Worm (Caenorhabditis elegans) whole organism, L4 larva: Measurements from ENCODE around the gene ZK1240.1.

ENCODE experiments used
- T26A8.4 ChIP-seq: fragments of 200-800 bp; sonication (Bioruptor generic); IDR thresholded peaks from 2 replicates; pipeline ENCODE4 v1.3.6; 2022; ENCODE audit warnings: missing genetic modification characterization, missing compliant biosample characterization
- Y75B8A.6 ChIP-seq: fragments of 200-800 bp; sonication (Bioruptor generic); IDR thresholded peaks from 2 replicates; pipeline ENCODE4 v1.3.6; 2022; ENCODE audit warnings: missing genetic modification reagents, missing genetic modification characterization, missing compliant biosample characterization
- ZK337.2 ChIP-seq: fragments of 200-800 bp; sonication (Bioruptor generic); IDR thresholded peaks from 2 replicates; pipeline ENCODE4 v1.3.6; 2022; ENCODE audit warnings: missing genetic modification reagents, missing genetic modification characterization, missing compliant biosample characterization
- aha-1 ChIP-seq: fragments of 150-350 bp; peaks from one replicate; lab custom pipeline; 2014; ENCODE audit warnings: missing biosample characterization, missing genetic modification characterization
- attf-4 ChIP-seq: sonication (generic microtip); optimal IDR thresholded peaks from 3 replicates; lab custom pipeline; 2017; ENCODE audit warnings: missing biosample characterization, missing genetic modification characterization
- ceh-44 ChIP-seq: fragments of 200-800 bp; sonication (Bioruptor generic); IDR thresholded peaks from 2 replicates; pipeline ENCODE4 v1.3.6; 2022; ENCODE audit warnings: missing genetic modification reagents, missing genetic modification characterization, missing compliant biosample characterization
- dmd-8 ChIP-seq: fragments of 200-800 bp; sonication (Bioruptor generic); IDR thresholded peaks from 2 replicates; pipeline ENCODE4 v1.3.6; 2022; ENCODE audit warnings: missing genetic modification characterization, missing compliant biosample characterization
- dmd-9 ChIP-seq: fragments of 200-800 bp; sonication (Bioruptor generic); IDR thresholded peaks from 2 replicates; pipeline ENCODE4 v1.3.6; 2022; ENCODE audit warnings: missing genetic modification reagents, missing genetic modification characterization, missing compliant biosample characterization
- duxl-1 ChIP-seq: sonication (generic microtip); optimal IDR thresholded peaks from 2 replicates; lab custom pipeline; 2016; ENCODE audit warnings: mild to moderate bottlenecking, missing genetic modification characterization, moderate library complexity, missing compliant biosample characterization; ENCODE audit not compliant: poor library complexity
- fkh-10 ChIP-seq: fragments of 150-350 bp; optimal IDR thresholded peaks from 2 replicates; lab custom pipeline; 2014; ENCODE audit warnings: missing biosample characterization, missing genetic modification reagents, missing genetic modification characterization
- fos-1 ChIP-seq: fragments of 150-350 bp; optimal IDR thresholded peaks from 2 replicates; lab custom pipeline; 2014; ENCODE audit warnings: missing biosample characterization, missing genetic modification characterization
- gei-8 ChIP-seq: fragments of 200-800 bp; sonication (Bioruptor generic); optimal IDR thresholded peaks from 2 replicates; lab custom pipeline; 2018; ENCODE audit warnings: mild to moderate bottlenecking, missing genetic modification characterization, missing compliant biosample characterization
- hif-1 ChIP-seq, 2 experiments: sonication (generic microtip); optimal IDR thresholded peaks; 2 replicates each; lab custom pipeline; 2016 to 2017; ENCODE audit warnings: missing compliant biosample characterization in 2 of 2, missing genetic modification characterization in 2 of 2, missing genetic modification reagents in 2 of 2, missing genotype in 2 of 2, mild to moderate bottlenecking in 1 of 2
- hmg-1.1 ChIP-seq: fragments of 200-800 bp; sonication (Bioruptor generic); IDR thresholded peaks from 2 replicates; pipeline ENCODE4 v1.3.6; 2022; ENCODE audit warnings: missing genetic modification reagents, missing genetic modification characterization, missing compliant biosample characterization
- jun-1 ChIP-seq: fragments of 150-350 bp; optimal IDR thresholded peaks from 2 replicates; lab custom pipeline; 2014; ENCODE audit warnings: missing biosample characterization, missing genetic modification reagents, missing genetic modification characterization
- lim-7 ChIP-seq: fragments of 200-800 bp; sonication (Bioruptor generic); IDR thresholded peaks from 2 replicates; pipeline ENCODE4 v1.3.6; 2022; ENCODE audit warnings: missing genetic modification characterization, missing compliant biosample characterization
- lin-1 ChIP-seq: fragments of 200-800 bp; sonication (Bioruptor generic); IDR thresholded peaks from 2 replicates; pipeline ENCODE4 v1.3.6; 2022; ENCODE audit warnings: missing genetic modification reagents, missing genetic modification characterization, missing compliant biosample characterization
- lin-29 ChIP-seq: fragments of 200-800 bp; sonication (Bioruptor generic); IDR thresholded peaks from 2 replicates; pipeline ENCODE4 v1.3.6; 2022; ENCODE audit warnings: missing genetic modification reagents, missing genetic modification characterization, missing compliant biosample characterization
- lin-38 ChIP-seq: fragments of 200-800 bp; sonication (Bioruptor generic); IDR thresholded peaks from 2 replicates; pipeline ENCODE4 v1.3.6; 2022; ENCODE audit warnings: missing genetic modification reagents, missing genetic modification characterization, missing compliant biosample characterization
- madf-9 ChIP-seq: fragments of 200-800 bp; sonication (Bioruptor generic); conservative IDR thresholded peaks from 2 replicates; pipeline ENCODE4 v1.3.6; 2022; ENCODE audit warnings: missing genetic modification reagents, missing genetic modification characterization, missing compliant biosample characterization
- mdl-1 ChIP-seq, 2 experiments: fragments of 150-350 bp in 1 of 2; sonication (generic microtip) in 1 of 2; optimal IDR thresholded peaks; 2 replicates each; lab custom pipeline; 2014 to 2017; ENCODE audit warnings: missing biosample characterization in 2 of 2, missing genetic modification characterization in 2 of 2
- mdt-29 ChIP-seq: fragments of 200-800 bp; sonication (Bioruptor generic); IDR thresholded peaks from 2 replicates; pipeline ENCODE4 v1.3.6; 2022; ENCODE audit warnings: missing genetic modification reagents, missing genetic modification characterization, missing compliant biosample characterization
- mep-1 ChIP-seq: fragments of 150-350 bp; sonication (generic microtip); optimal IDR thresholded peaks from 3 replicates; lab custom pipeline; 2014; ENCODE audit warnings: missing biosample characterization, missing genetic modification characterization
- nhr-10 ChIP-seq: fragments of 150-350 bp; optimal IDR thresholded peaks from 2 replicates; lab custom pipeline; 2014; ENCODE audit warnings: missing biosample characterization, missing genetic modification characterization
- nhr-102 ChIP-seq: sonication (generic microtip); optimal IDR thresholded peaks from 2 replicates; lab custom pipeline; 2016; ENCODE audit warnings: mild to moderate bottlenecking, missing genetic modification characterization, moderate library complexity, missing compliant biosample characterization
- nhr-25 ChIP-seq: sonication (generic microtip); optimal IDR thresholded peaks from 2 replicates; lab custom pipeline; 2017; ENCODE audit warnings: missing genetic modification characterization, mild to moderate bottlenecking, missing compliant biosample characterization, antibody characterized with exemption, moderate library complexity, borderline replicate concordance; ENCODE audit not compliant: insufficient read depth
- nhr-28 ChIP-seq: fragments of 150-350 bp; optimal IDR thresholded peaks from 2 replicates; lab custom pipeline; 2014; ENCODE audit warnings: missing biosample characterization, missing genetic modification characterization
- nhr-48 ChIP-seq: sonication (generic microtip); optimal IDR thresholded peaks from 2 replicates; lab custom pipeline; 2016; ENCODE audit warnings: mild to moderate bottlenecking, missing genetic modification characterization, missing compliant biosample characterization
- rbr-2 ChIP-seq: sonication (generic microtip); optimal IDR thresholded peaks from 2 replicates; lab custom pipeline; 2016; ENCODE audit warnings: missing genotype, missing genetic modification characterization, missing compliant biosample characterization
- saeg-2 ChIP-seq: fragments of 200-800 bp; sonication (Bioruptor generic); IDR thresholded peaks from 2 replicates; pipeline ENCODE4 v1.3.6; 2022; ENCODE audit warnings: missing genetic modification reagents, missing genetic modification characterization, missing compliant biosample characterization
- set-16 ChIP-seq: fragments of 200-800 bp; sonication (Bioruptor generic); IDR thresholded peaks from 2 replicates; pipeline ENCODE4 v1.3.6; 2022; ENCODE audit warnings: missing genetic modification reagents, missing genetic modification characterization, missing compliant biosample characterization
- skn-1 ChIP-seq: fragments of 150-350 bp; optimal IDR thresholded peaks from 2 replicates; lab custom pipeline; 2014; ENCODE audit warnings: missing biosample characterization, missing genetic modification characterization
- snpc-1.2 ChIP-seq: fragments of 200-800 bp; sonication (Bioruptor generic); IDR thresholded peaks from 2 replicates; pipeline ENCODE4 v1.3.6; 2022; ENCODE audit warnings: missing genetic modification reagents, missing genetic modification characterization, missing compliant biosample characterization
- spr-1 ChIP-seq: sonication (generic microtip); optimal IDR thresholded peaks from 2 replicates; lab custom pipeline; 2016; ENCODE audit warnings: mild to moderate bottlenecking, missing genetic modification characterization, missing compliant biosample characterization
- tra-1 ChIP-seq: fragments of 200-800 bp; sonication (Bioruptor generic); IDR thresholded peaks from 2 replicates; pipeline ENCODE4 v1.3.6; 2022; ENCODE audit warnings: missing genetic modification reagents, missing genetic modification characterization, missing compliant biosample characterization
- unc-62 ChIP-seq, 3 experiments: fragments of 150-350 bp in 1 of 3; sonication (generic microtip); optimal IDR thresholded peaks in 2 of 3; peaks in 1 of 3; 1 replicate in 1 of 3; 2 replicates in 2 of 3; lab custom pipeline; 2014 to 2017; ENCODE audit warnings: missing biosample characterization in 3 of 3, missing genetic modification characterization in 3 of 3, missing genetic modification reagents in 3 of 3, missing genotype in 1 of 3
- vab-7 ChIP-seq: fragments of 200-800 bp; sonication (Bioruptor generic); IDR thresholded peaks from 2 replicates; pipeline ENCODE4 v1.3.6; 2022; ENCODE audit warnings: missing genetic modification reagents, missing genetic modification characterization, missing compliant biosample characterization

ZK1240.1 gene

ce11 chrII:2366623-2367365 is 37.6 kb downstream of the ZK1240.1 start, which contains the start of the genes F43C11.12 and F16G10.5:
Gene F43C11.12 (minus strand): TSS chrII:2366723.
Gene F16G10.5 (plus strand): TSS chrII:2367315.
- TF ChIP-seq madf-9 (no peak), unc-62 (GFP tag; optimal IDR thresholded peaks at IDR 0.05 in 1 of 2; lab: Kevin White, UChicago) (peak in 1 of 2 experiments; percentile 32), unc-62 (tag; optimal IDR thresholded peaks at IDR 0.05; lab: Kevin White, UChicago) (no peak)

DNA sequence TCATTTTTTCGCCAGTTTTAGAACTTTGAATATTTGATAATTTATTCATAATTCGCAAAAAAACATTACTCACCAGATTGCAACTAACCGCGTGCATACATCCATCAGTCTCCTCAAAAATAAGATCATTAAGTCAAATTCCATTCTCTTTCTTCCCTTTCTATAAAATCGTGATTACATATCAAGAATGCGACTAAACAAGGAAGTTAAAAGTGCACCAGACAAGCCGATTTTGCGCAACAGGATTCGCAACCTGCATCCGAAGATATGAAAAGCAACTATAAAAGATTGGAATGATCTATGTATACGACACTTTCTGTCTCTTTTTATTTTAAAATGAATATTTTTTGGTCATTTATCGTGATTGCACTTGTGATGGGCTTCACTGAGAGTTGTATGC is 39.8 kb downstream of the ZK1240.1 start, which contains the start of gene hpo-25:
Gene hpo-25 (plus strand): TSS at position 301 of the 400 bp plus-strand sequence.
- TF ChIP-seq ZK337.2 (GFP tag; lab: Robert Waterston, UW) (no peak), dmd-9 (GFP tag; lab: Robert Waterston, UW) (no peak), aha-1 (tag; lab: Kevin White, UChicago) (peak; percentile 6), skn-1 (tag; lab: Kevin White, UChicago) (no peak)
- TF ChIP-seq, all 104 proteins: peak for 1

ce11 chrII:2372090-2372489 is 42.9 kb downstream of the ZK1240.1 start, which contains the start of gene F16G10.3:
Gene F16G10.3 (plus strand): TSS chrII:2372390.
- peak; percentile 66 for TF ChIP-seq aha-1 (tag; lab: Kevin White, UChicago)
- no peak for TF ChIP-seq hif-1 (tag; optimal IDR thresholded peaks at IDR 0.05; lab: Kevin White, UChicago)
- no peak for TF ChIP-seq gei-8 (GFP tag; lab: Kevin White, UChicago)
- TF ChIP-seq, all 104 proteins: peak for 1

- TF ChIP-seq nhr-48 (tag; lab: Kevin White, UChicago) (no peak), madf-9 (no peak), hmg-1.1 (GFP tag; lab: Robert Waterston, UW) (no peak), jun-1 (tag; lab: Kevin White, UChicago) (no peak), lin-38 (no peak), duxl-1 (no peak), fkh-10 (GFP tag; lab: Kevin White, UChicago) (no peak), unc-62 (GFP tag; optimal IDR thresholded peaks at IDR 0.05 in 1 of 2; lab: Kevin White, UChicago) (peak in 1 of 2 experiments; percentile 79), unc-62 (tag; optimal IDR thresholded peaks at IDR 0.05; lab: Kevin White, UChicago) (no peak)
Measured at ce11 chrII:2374973-2375372, 45.8 kb downstream of the ZK1240.1 start, which contains the start of gene F16G10.2. Gene F16G10.2 (plus strand): TSS chrII:2375273.

ce11 chrII:2377751-2378150 is 48.6 kb downstream of the ZK1240.1 start, which contains the start of gene F16G10.6:
Gene F16G10.6 (minus strand): TSS chrII:2377851.
- TF ChIP-seq tra-1 (GFP tag; lab: Robert Waterston, UW) (no peak), unc-62 (GFP tag; optimal IDR thresholded peaks at IDR 0.05 in 1 of 2; lab: Kevin White, UChicago) (peak in 1 of 2 experiments; percentile 1), unc-62 (tag; optimal IDR thresholded peaks at IDR 0.05; lab: Kevin White, UChicago) (no peak)
- TF ChIP-seq, all 104 proteins: peak for 1

- TF ChIP-seq dmd-8 (no peak; the same call in 1 of the 2 replicates), attf-4 (tag; lab: Kevin White, UChicago) (no peak), Y75B8A.6 (GFP tag; lab: Robert Waterston, UW) (peak; percentile 58; the same call in 1 of the 2 replicates), snpc-1.2 (GFP tag; lab: Robert Waterston, UW) (no peak), nhr-28 (tag; lab: Kevin White, UChicago) (peak; percentile 95), set-16 (GFP tag; lab: Robert Waterston, UW) (no peak), ceh-44 (GFP tag; lab: Robert Waterston, UW) (no peak), nhr-25 (tag; lab: Kevin White, UChicago) (no peak), lim-7 (GFP tag; lab: Robert Waterston, UW) (no peak), rbr-2 (no peak), T26A8.4 (peak; percentile 55; the same call in 1 of the 2 replicates), mep-1 (tag; lab: Kevin White, UChicago) (no peak), lin-1 (GFP tag; lab: Robert Waterston, UW) (peak; percentile 98), lin-29 (GFP tag; lab: Robert Waterston, UW) (no peak), mdt-29 (GFP tag; lab: Robert Waterston, UW) (peak; percentile 51; the same call in 1 of the 2 replicates), spr-1 (tag; lab: Kevin White, UChicago) (peak; percentile 29), saeg-2 (GFP tag; lab: Robert Waterston, UW) (peak; percentile 77; the same call in 1 of the 2 replicates), fos-1 (tag; lab: Kevin White, UChicago) (peak; percentile 88), nhr-102 (tag; lab: Kevin White, UChicago) (peak; percentile 97), skn-1 (tag; lab: Kevin White, UChicago) (no peak), vab-7 (GFP tag; lab: Robert Waterston, UW) (no peak), nhr-10 (tag; lab: Kevin White, UChicago) (peak; percentile 60), mdl-1 (tag; optimal IDR thresholded peaks at IDR 0.05; lab: Kevin White, UChicago) (peak in 1 of 2 experiments; percentile 30)
Measured at ce11 chrII:2378465-2379009, 49.3 kb downstream of the ZK1240.1 start.
